Fruit fly (Drosophila melanogaster) whole organism, embryonic: Measurements from ENCODE around the gene Adsl.

Experiments
- CG10147 ChIP-seq: fragments of 200-800 bp; sonication (Bioruptor generic); optimal IDR thresholded peaks from 2 replicates; lab custom pipeline; 2019; ENCODE audit warnings: missing biosample characterization, mild to moderate bottlenecking, missing genetic modification characterization, moderate library complexity
- CG10267 ChIP-seq: fragments of 200-800 bp; sonication (Bioruptor generic); optimal IDR thresholded peaks from 2 replicates; lab custom pipeline; 2018; ENCODE audit warnings: missing biosample characterization, mild to moderate bottlenecking, missing genetic modification characterization, moderate library complexity
- CG10565 ChIP-seq: fragments of 200-800 bp; sonication (Bioruptor generic); optimal IDR thresholded peaks from 3 replicates; lab custom pipeline; 2016; ENCODE audit warnings: missing biosample characterization, mild to moderate bottlenecking, missing genetic modification characterization
- CG11723 ChIP-seq: fragments of 200-800 bp; sonication (Bioruptor generic); optimal IDR thresholded peaks from 2 replicates; lab custom pipeline; 2017; ENCODE audit warnings: missing biosample characterization, mild to moderate bottlenecking, missing genetic modification characterization
- CG12071 ChIP-seq: fragments of 200-800 bp; sonication (Bioruptor generic); optimal IDR thresholded peaks from 3 replicates; lab custom pipeline; 2018; ENCODE audit warnings: missing biosample characterization, mild to moderate bottlenecking, missing genetic modification characterization
- CG12769 ChIP-seq: fragments of 200-800 bp; sonication (Bioruptor generic); optimal IDR thresholded peaks from 2 replicates; lab custom pipeline; 2019; ENCODE audit warnings: missing biosample characterization, mild to moderate bottlenecking, missing genetic modification characterization, moderate library complexity
- CG13424 ChIP-seq: fragments of 200-800 bp; sonication (Bioruptor generic); optimal IDR thresholded peaks from 2 replicates; lab custom pipeline; 2019; ENCODE audit warnings: missing biosample characterization, mild to moderate bottlenecking, missing genetic modification characterization, moderate library complexity
- CG17912 ChIP-seq: fragments of 200-800 bp; sonication (Bioruptor generic); optimal IDR thresholded peaks from 2 replicates; lab custom pipeline; 2018; ENCODE audit warnings: missing biosample characterization, mild to moderate bottlenecking, missing genetic modification characterization
- CG18599 ChIP-seq: fragments of 200-800 bp; sonication (Bioruptor generic); optimal IDR thresholded peaks from 3 replicates; lab custom pipeline; 2017; ENCODE audit warnings: missing biosample characterization, missing genetic modification characterization, mild to moderate bottlenecking, moderate library complexity, missing genetic modification reagents
- CG2129 ChIP-seq: fragments of 200-800 bp; sonication (Bioruptor generic); IDR thresholded peaks from 2 replicates; pipeline ENCODE4 v1.3.6; 2022; ENCODE audit warnings: missing biosample characterization, missing genetic modification characterization; ENCODE audit not compliant: partially characterized antibody
- CG2875 ChIP-seq: fragments of 200-800 bp; sonication (Bioruptor generic); optimal IDR thresholded peaks from 2 replicates; lab custom pipeline; 2017; ENCODE audit warnings: missing biosample characterization, mild to moderate bottlenecking, missing genetic modification characterization, missing genetic modification reagents
- CG3065 ChIP-seq: fragments of 200-800 bp; sonication (Bioruptor generic); optimal IDR thresholded peaks from 2 replicates; lab custom pipeline; 2016; ENCODE audit warnings: missing biosample characterization, missing genetic modification characterization
- CG3281 ChIP-seq: fragments of 200-800 bp; sonication (Bioruptor generic); optimal IDR thresholded peaks from 3 replicates; lab custom pipeline; 2017; ENCODE audit warnings: missing biosample characterization, mild to moderate bottlenecking, missing genetic modification characterization
- CG4820 ChIP-seq: fragments of 200-800 bp; sonication (Bioruptor generic); optimal IDR thresholded peaks from 3 replicates; lab custom pipeline; 2016; ENCODE audit warnings: missing biosample characterization, missing genetic modification characterization
- CG6254 ChIP-seq: fragments of 200-800 bp; sonication (Bioruptor generic); optimal IDR thresholded peaks from 3 replicates; lab custom pipeline; 2017; ENCODE audit warnings: mild to moderate bottlenecking, missing biosample characterization, missing genetic modification reagents, missing genetic modification characterization
- CG6654 ChIP-seq: fragments of 200-800 bp; sonication (Bioruptor generic); optimal IDR thresholded peaks from 2 replicates; lab custom pipeline; 2017; ENCODE audit warnings: missing biosample characterization, mild to moderate bottlenecking, missing genetic modification characterization
- CG6683 ChIP-seq: fragments of 200-800 bp; sonication (Bioruptor generic); optimal IDR thresholded peaks from 2 replicates; lab custom pipeline; 2017; ENCODE audit warnings: missing biosample characterization, mild to moderate bottlenecking, missing genetic modification characterization, missing genetic modification reagents
- CG7357 ChIP-seq: fragments of 200-800 bp; sonication (Bioruptor generic); IDR thresholded peaks from 3 replicates; pipeline ENCODE4 v1.3.6; 2022; ENCODE audit warnings: missing biosample characterization, missing genetic modification characterization
- CG9797 ChIP-seq: fragments of 200-800 bp; sonication (Bioruptor generic); optimal IDR thresholded peaks from 3 replicates; lab custom pipeline; 2018; ENCODE audit warnings: missing biosample characterization, mild to moderate bottlenecking, missing genetic modification characterization
- Chrac-16 ChIP-seq: fragments of 200-800 bp; sonication (Bioruptor generic); optimal IDR thresholded peaks from 3 replicates; lab custom pipeline; 2016; ENCODE audit warnings: missing biosample characterization, missing genetic modification characterization
- CoRest ChIP-seq: fragments of 200-800 bp; sonication (Bioruptor generic); optimal IDR thresholded peaks from 3 replicates; lab custom pipeline; 2018; ENCODE audit warnings: missing biosample characterization, mild to moderate bottlenecking, missing genetic modification characterization, moderate library complexity
- Dad ChIP-seq: fragments of 200-800 bp; sonication (Bioruptor generic); optimal IDR thresholded peaks from 3 replicates; lab custom pipeline; 2016; ENCODE audit warnings: missing biosample characterization, missing genetic modification characterization
- Dip3 ChIP-seq: fragments of 200-800 bp; sonication (Bioruptor generic); optimal IDR thresholded peaks from 3 replicates; lab custom pipeline; 2016; ENCODE audit warnings: missing biosample characterization, missing genetic modification characterization
- ERR ChIP-seq: fragments of 200-800 bp; sonication (Bioruptor generic); optimal IDR thresholded peaks from 2 replicates; lab custom pipeline; 2016; ENCODE audit warnings: missing biosample characterization, missing genetic modification characterization
- HLH54F ChIP-seq: fragments of 200-800 bp; sonication (Bioruptor generic); optimal IDR thresholded peaks from 3 replicates; lab custom pipeline; 2016; ENCODE audit warnings: missing biosample characterization, missing genetic modification characterization
- Hand ChIP-seq: fragments of 200-800 bp; sonication (Bioruptor generic); optimal IDR thresholded peaks from 2 replicates; lab custom pipeline; 2017; ENCODE audit warnings: mild to moderate bottlenecking, missing biosample characterization, missing genetic modification reagents, missing genetic modification characterization
- NK7.1 ChIP-seq: fragments of 200-800 bp; sonication (Bioruptor generic); optimal IDR thresholded peaks from 3 replicates; lab custom pipeline; 2016; ENCODE audit warnings: missing biosample characterization, missing genetic modification characterization
- Nf-YC ChIP-seq: fragments of 200-800 bp; optimal IDR thresholded peaks from 3 replicates; lab custom pipeline; 2019; ENCODE audit warnings: missing biosample characterization, mild to moderate bottlenecking, missing genetic modification characterization, moderate library complexity
- Ravus ChIP-seq: fragments of 200-800 bp; sonication (Bioruptor generic); IDR thresholded peaks from 2 replicates; pipeline ENCODE4 v1.3.6; 2022; ENCODE audit warnings: missing biosample characterization, missing genetic modification characterization
- Tbp ChIP-seq: fragments of >200 bp; optimal IDR thresholded peaks from 2 replicates; lab custom pipeline; 2018; ENCODE audit warnings: missing biosample characterization, missing genetic modification characterization
- ac ChIP-seq: fragments of 200-800 bp; sonication (Bioruptor generic); optimal IDR thresholded peaks from 3 replicates; lab custom pipeline; 2017; ENCODE audit warnings: missing biosample characterization, mild to moderate bottlenecking, missing genetic modification characterization
- ap ChIP-seq: fragments of 200-800 bp; sonication (Bioruptor generic); IDR thresholded peaks from 2 replicates; pipeline ENCODE4 v1.3.6; 2022; ENCODE audit warnings: missing biosample characterization, missing genetic modification characterization
- bbx ChIP-seq: fragments of 200-800 bp; sonication (Bioruptor generic); IDR thresholded peaks from 2 replicates; pipeline ENCODE4 v1.3.6; 2022; ENCODE audit warnings: missing biosample characterization, missing genetic modification characterization; ENCODE audit not compliant: partially characterized antibody
- btn ChIP-seq: fragments of 200-800 bp; sonication (Bioruptor generic); optimal IDR thresholded peaks from 2 replicates; lab custom pipeline; 2016; ENCODE audit warnings: missing biosample characterization, missing genetic modification characterization
- exex ChIP-seq: fragments of 200-800 bp; sonication (Bioruptor generic); optimal IDR thresholded peaks from 4 replicates; lab custom pipeline; 2018; ENCODE audit warnings: missing biosample characterization, mild to moderate bottlenecking, missing genetic modification characterization, moderate library complexity
- fru ChIP-seq: fragments of >200 bp; optimal IDR thresholded peaks from 2 replicates; lab custom pipeline; 2017
- gce ChIP-seq: fragments of 200-800 bp; sonication (Bioruptor generic); IDR thresholded peaks from 3 replicates; pipeline ENCODE4 v1.3.6; 2022; ENCODE audit warnings: missing biosample characterization, missing genetic modification characterization
- onecut ChIP-seq: fragments of 200-800 bp; sonication (Bioruptor generic); IDR thresholded peaks from 2 replicates; pipeline ENCODE4 v1.3.6; 2022; ENCODE audit warnings: missing biosample characterization, missing genetic modification characterization
- peb ChIP-seq: fragments of 200-800 bp; sonication (Bioruptor generic); IDR thresholded peaks from 2 replicates; pipeline ENCODE4 v1.3.6; 2022; ENCODE audit warnings: missing biosample characterization, missing genetic modification characterization
- pita ChIP-seq: fragments of 200-800 bp; sonication (Bioruptor generic); optimal IDR thresholded peaks from 2 replicates; lab custom pipeline; 2017; ENCODE audit warnings: missing biosample characterization, mild to moderate bottlenecking, missing genetic modification characterization
- prd ChIP-seq, 3 experiments: fragments of >200 bp in 2 of 3; fragments of 200-800 bp in 1 of 3; sonication (Bioruptor generic) in 1 of 3; optimal IDR thresholded peaks in 2 of 3; IDR thresholded peaks in 1 of 3; 2 replicates in 2 of 3; 3 replicates in 1 of 3; pipeline versions ENCODE4 v1.3.6 to Lab custom; 2017 to 2022; ENCODE audit warnings: missing biosample characterization in 1 of 3, missing genetic modification characterization in 1 of 3
- rib ChIP-seq: fragments of 200-800 bp; sonication (Bioruptor generic); IDR thresholded peaks from 2 replicates; pipeline ENCODE4 v1.3.6; 2022; ENCODE audit warnings: missing biosample characterization, missing genetic modification characterization
- sens-2 ChIP-seq: fragments of 200-800 bp; sonication (Bioruptor generic); IDR thresholded peaks from 2 replicates; pipeline ENCODE4 v1.3.6; 2022; ENCODE audit warnings: missing biosample characterization, missing genetic modification characterization
- slp2 ChIP-seq: fragments of 200-800 bp; sonication (Bioruptor generic); optimal IDR thresholded peaks from 2 replicates; lab custom pipeline; 2016; ENCODE audit warnings: missing biosample characterization, missing genetic modification characterization
- tio ChIP-seq: fragments of 200-800 bp; sonication (Bioruptor generic); optimal IDR thresholded peaks from 2 replicates; lab custom pipeline; 2017; ENCODE audit warnings: missing biosample characterization, missing genetic modification characterization, inconsistent platforms
- tll ChIP-seq, 2 experiments: fragments of 200-800 bp in 1 of 2; fragments of >200 bp in 1 of 2; sonication (Bioruptor generic) in 1 of 2; optimal IDR thresholded peaks; 2 replicates each; lab custom pipeline; 2017 to 2019; ENCODE audit warnings: missing biosample characterization in 2 of 2, missing genetic modification characterization in 2 of 2, mild to moderate bottlenecking in 1 of 2, moderate library complexity in 1 of 2
- unpg ChIP-seq: fragments of 200-800 bp; sonication (Bioruptor generic); optimal IDR thresholded peaks from 3 replicates; lab custom pipeline; 2018; ENCODE audit warnings: missing biosample characterization, mild to moderate bottlenecking, missing genetic modification characterization, moderate library complexity
- vvl ChIP-seq: fragments of 200-800 bp; sonication (Bioruptor generic); IDR thresholded peaks from 2 replicates; pipeline ENCODE4 v1.3.6; 2022; ENCODE audit warnings: missing biosample characterization, missing genetic modification characterization

Adsl gene

DNA sequence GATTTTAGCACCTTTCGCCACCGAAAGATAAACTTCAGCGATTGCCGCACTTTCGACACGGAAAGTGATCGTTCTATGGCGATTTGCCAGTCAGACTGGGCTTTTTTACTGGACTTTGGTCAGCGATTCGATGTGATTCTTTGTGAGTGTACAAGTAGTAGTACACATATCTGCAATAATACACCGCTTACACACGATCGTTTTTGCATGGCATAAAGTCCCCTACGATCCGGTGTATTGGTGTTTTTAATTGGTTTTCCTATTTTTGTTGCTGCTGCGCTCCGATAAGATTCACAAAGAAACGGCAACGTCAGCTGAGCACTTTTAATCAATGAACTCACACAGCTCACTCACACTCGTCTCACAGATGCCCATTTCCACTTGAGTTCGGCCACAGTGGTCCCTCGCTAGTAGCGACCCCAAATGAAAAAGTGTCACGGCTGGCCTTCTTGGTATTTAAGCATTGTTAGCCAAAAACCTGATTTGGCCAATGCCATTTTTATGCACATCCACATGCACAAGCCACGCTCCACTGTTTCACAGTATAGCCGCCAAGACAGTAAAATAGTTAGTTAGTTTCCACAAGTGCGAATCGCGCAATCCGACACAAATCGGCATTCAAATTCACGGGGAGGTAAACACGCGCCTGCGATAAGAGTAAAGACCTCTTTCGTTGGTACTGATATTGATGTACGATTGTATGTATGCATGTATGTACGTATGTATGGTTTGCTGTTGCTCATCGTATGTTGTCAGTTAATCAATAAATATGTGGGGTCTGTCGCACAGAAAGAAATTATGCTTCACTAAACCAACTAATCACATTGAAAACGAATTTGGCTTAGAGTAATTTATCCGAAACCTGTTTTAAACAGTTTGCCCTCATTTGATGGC, 34.5 kb downstream of the Adsl start (continued):
- TF ChIP-seq CG17912 (GFP tag; lab: Kevin White, UChicago) (peak; percentile 85), CG10565 (GFP tag; lab: Kevin White, UChicago) (no peak), ac (GFP tag; lab: Kevin White, UChicago) (peak; percentile 10), CG13424 (tag; lab: Kevin White, UChicago) (peak; percentile 91), slp2 (GFP tag; lab: Kevin White, UChicago) (peak; percentile 90), bbx (GFP tag; lab: Robert Waterston, UW) (no peak), rib (GFP tag; lab: Robert Waterston, UW) (peak; percentile 98), Tbp (no peak), CG12769 (tag; lab: Kevin White, UChicago) (peak; percentile 99), CG11723 (peak; percentile 91), pita (GFP tag; lab: Kevin White, UChicago) (no peak), sens-2 (GFP tag; lab: Robert Waterston, UW) (peak; percentile 93), Ravus (GFP tag; lab: Robert Waterston, UW) (peak; percentile 83), gce (GFP tag; lab: Robert Waterston, UW) (peak; percentile 84), CG2875 (GFP tag; lab: Kevin White, UChicago) (peak; percentile 47), vvl (GFP tag; lab: Robert Waterston, UW) (peak; percentile 97), Hand (peak; percentile 95), Dip3 (GFP tag; lab: Kevin White, UChicago) (peak; percentile 98), onecut (GFP tag; lab: Robert Waterston, UW) (peak; percentile 76), tio (peak; percentile 82), CG6654 (GFP tag; lab: Kevin White, UChicago) (peak; percentile 52), NK7.1 (peak; percentile 93), CG6254 (GFP tag; lab: Kevin White, UChicago) (peak; percentile 25), CG7357 (GFP tag; lab: Robert Waterston, UW) (peak; percentile 89), CG4820 (GFP tag; lab: Kevin White, UChicago) (peak; percentile 70), CG2129 (no peak), tll (GFP tag; optimal IDR thresholded peaks at IDR 0.05; lab: Kevin White, UChicago) (no peak), ap (GFP tag; lab: Robert Waterston, UW) (peak; percentile 95), Chrac-16 (GFP tag; lab: Kevin White, UChicago) (peak; percentile 93), CG10147 (peak; percentile 85), exex (peak; percentile 96), CG6683 (GFP tag; lab: Kevin White, UChicago) (peak; percentile 91), HLH54F (peak; percentile 97), fru (lab: Kevin White, UChicago) (no peak), CoRest (tag; lab: Kevin White, UChicago) (peak; percentile 92), CG12071 (GFP tag; lab: Kevin White, UChicago) (peak; percentile 93), btn (peak; percentile 86), CG10267 (peak; percentile 43), Nf-YC (peak; percentile 70), peb (GFP tag; lab: Robert Waterston, UW) (peak; percentile 84), CG9797 (peak; percentile 12), unpg (GFP tag; lab: Kevin White, UChicago) (peak; percentile 91), CG3065 (GFP tag; lab: Kevin White, UChicago) (peak; percentile 41), prd (optimal IDR thresholded peaks at IDR 0.05; lab: Kevin White, UChicago) (no peak), prd (GFP tag; IDR thresholded peaks at IDR 0.05; lab: Robert Waterston, UW) (peak; percentile 97), ERR (GFP tag; lab: Kevin White, UChicago) (peak; percentile 96), Dad (GFP tag; lab: Kevin White, UChicago) (peak; percentile 91), CG18599 (GFP tag; lab: Kevin White, UChicago) (peak; percentile 98), CG3281 (GFP tag; lab: Kevin White, UChicago) (peak; percentile 92)
